Fruit fly (Drosophila melanogaster): ENCODE results near the gene ImpL2.
A peak's percentile ranks its signal among the peaks of the same experiment; 100 is the strongest.

The ImpL2 gene

dm6 chr3L:4272167-4272773 lies 36.3 kb upstream of the ImpL2 start (continued):
- TF ChIP-seq CG12104 (GFP tag; optimal IDR thresholded peaks at IDR 0.05) (peak; percentile 0), CG2199 (GFP tag; IDR thresholded peaks at IDR 0.05) (no peak), en (GFP tag; optimal IDR thresholded peaks at IDR 0.05) (no peak), CG10543 (GFP tag; optimal IDR thresholded peaks at IDR 0.05) (no peak), odd (GFP tag; optimal IDR thresholded peaks at IDR 0.05) (no peak), Hr39 (optimal IDR thresholded peaks at IDR 0.05) (no peak), Lpt (GFP tag; optimal IDR thresholded peaks at IDR 0.05) (no peak), D19B (GFP tag; optimal IDR thresholded peaks at IDR 0.05) (no peak), Mrtf (GFP tag; IDR thresholded peaks at IDR 0.05) (no peak), ara (GFP tag; IDR thresholded peaks at IDR 0.05) (peak; percentile 19; the same call in 1 of the 2 replicates), CG13624 (GFP tag; optimal IDR thresholded peaks at IDR 0.05) (no peak), ewg (GFP tag; optimal IDR thresholded peaks at IDR 0.05) (no peak), sd (tag; optimal IDR thresholded peaks at IDR 0.05) (no peak), tio (GFP tag; optimal IDR thresholded peaks at IDR 0.05) (no peak), CG4820 (GFP tag; optimal IDR thresholded peaks at IDR 0.05) (no peak), Nf-YB (GFP tag; optimal IDR thresholded peaks at IDR 0.05) (peak; percentile 18), CG12219 (GFP tag; optimal IDR thresholded peaks at IDR 0.05) (no peak), psq (GFP tag; optimal IDR thresholded peaks at IDR 0.05) (no peak), HmgZ (tag; optimal IDR thresholded peaks at IDR 0.05) (no peak), CG2202 (tag; optimal IDR thresholded peaks at IDR 0.05) (peak; percentile 71), Xbp1 (GFP tag; optimal IDR thresholded peaks at IDR 0.05) (no peak), CG15601 (tag; optimal IDR thresholded peaks at IDR 0.05) (peak; percentile 86), tup (GFP tag; optimal IDR thresholded peaks at IDR 0.05) (no peak), CG16863 (GFP tag; optimal IDR thresholded peaks at IDR 0.05) (peak; percentile 2), CG1024 (GFP tag; IDR thresholded peaks at IDR 0.05) (no peak), twi (tag; optimal IDR thresholded peaks at IDR 0.05) (no peak), CG3163 (GFP tag; optimal IDR thresholded peaks at IDR 0.05) (no peak), fd64A (GFP tag; optimal IDR thresholded peaks at IDR 0.05) (no peak), Vsx1 (GFP tag; optimal IDR thresholded peaks at IDR 0.05) (no peak), lola (GFP tag; optimal IDR thresholded peaks at IDR 0.05) (peak in 1 of 3 experiments; percentile 31), unpg (GFP tag; optimal IDR thresholded peaks at IDR 0.05) (no peak), CG17328 (GFP tag; IDR thresholded peaks at IDR 0.05) (no peak), ken (GFP tag; IDR thresholded peaks at IDR 0.05) (no peak), hkb (optimal IDR thresholded peaks at IDR 0.05) (no peak), hkb (GFP tag; IDR thresholded peaks at IDR 0.05) (no peak), jumu (GFP tag; optimal IDR thresholded peaks at IDR 0.05) (no peak), NK7.1 (GFP tag; optimal IDR thresholded peaks at IDR 0.05) (no peak), Hr78 (GFP tag; optimal IDR thresholded peaks at IDR 0.05) (no peak), h (optimal IDR thresholded peaks at IDR 0.05) (no peak), tll (GFP tag; optimal IDR thresholded peaks at IDR 0.05) (no peak), stwl (tag; optimal IDR thresholded peaks at IDR 0.05) (no peak), hb (GFP tag; IDR thresholded peaks at IDR 0.05; ENCODE audit: partially characterized antibody) (no peak), ind (GFP tag; optimal IDR thresholded peaks at IDR 0.05) (no peak), Opbp (GFP tag; IDR thresholded peaks at IDR 0.05; ENCODE audit: partially characterized antibody) (no peak), CG3407 (GFP tag; optimal IDR thresholded peaks at IDR 0.05) (peak; percentile 54), CG6254 (GFP tag; optimal IDR thresholded peaks at IDR 0.05) (peak; percentile 28), tna (GFP tag; IDR thresholded peaks at IDR 0.05; ENCODE audit: partially characterized antibody) (no peak), CG11247 (GFP tag; IDR thresholded peaks at IDR 0.05) (no peak), ato (GFP tag; IDR thresholded peaks at IDR 0.05; ENCODE audit: partially characterized antibody) (no peak), jing (GFP tag; optimal IDR thresholded peaks at IDR 0.05) (no peak), tx (GFP tag; optimal IDR thresholded peaks at IDR 0.05) (no peak)

Data from whole organism, embryonic.